Fruit fly (Drosophila melanogaster) whole organism, wandering third instar larva: ENCODE measurements around the gene by.

Experiments used
- Abd-B ChIP-seq: fragments of >200 bp; optimal IDR thresholded peaks from 2 replicates; lab custom pipeline; 2017; ENCODE audit warnings: missing biosample characterization, missing genetic modification characterization
- CG32264 ChIP-seq: fragments of 200-800 bp; sonication (Bioruptor generic); optimal IDR thresholded peaks from 2 replicates; lab custom pipeline; 2016; ENCODE audit warnings: missing biosample characterization, missing genetic modification characterization
- CG9705 ChIP-seq: fragments of 200-800 bp; sonication (Bioruptor generic); optimal IDR thresholded peaks from 2 replicates; lab custom pipeline; 2018; ENCODE audit warnings: missing biosample characterization, mild to moderate bottlenecking, missing genetic modification characterization
- CrebA ChIP-seq: fragments of 200-800 bp; sonication (Bioruptor generic); optimal IDR thresholded peaks from 2 replicates; lab custom pipeline; 2016; ENCODE audit warnings: missing biosample characterization, mild to moderate bottlenecking, missing genetic modification characterization, borderline replicate concordance
- Dfd ChIP-seq: fragments of >200 bp; optimal IDR thresholded peaks from 2 replicates; lab custom pipeline; 2017; ENCODE audit warnings: missing biosample characterization, missing genetic modification characterization
- Dif ChIP-seq: fragments of 200-275, 200-300 bp; sonication (Bioruptor generic); optimal IDR thresholded peaks from 2 replicates; lab custom pipeline; 2018; ENCODE audit warnings: missing biosample characterization, missing genetic modification characterization; ENCODE audit not compliant: partially characterized antibody
- GATAd ChIP-seq: sonication (Bioruptor generic); optimal IDR thresholded peaks from 2 replicates; lab custom pipeline; 2016; ENCODE audit warnings: missing biosample characterization, missing genetic modification characterization
- HLH106 ChIP-seq: fragments of 200-800 bp; optimal IDR thresholded peaks from 3 replicates; lab custom pipeline; 2019; ENCODE audit warnings: missing biosample characterization, mild to moderate bottlenecking, missing genetic modification characterization, moderate library complexity
- Hnf4 ChIP-seq: fragments of 200-800 bp; sonication (Bioruptor generic); optimal IDR thresholded peaks from 2 replicates; lab custom pipeline; 2016; ENCODE audit warnings: missing biosample characterization, mild to moderate bottlenecking, missing genetic modification characterization
- Hr78 ChIP-seq: fragments of >200 bp; optimal IDR thresholded peaks from 2 replicates; lab custom pipeline; 2017; ENCODE audit warnings: missing biosample characterization, missing genetic modification characterization
- Hr83 ChIP-seq: fragments of 200-300 bp; sonication (Bioruptor generic); optimal IDR thresholded peaks from 2 replicates; lab custom pipeline; 2016; ENCODE audit warnings: missing biosample characterization, mild to moderate bottlenecking, missing genetic modification characterization, moderate library complexity; ENCODE audit not compliant: poor library complexity, severe bottlenecking
- Jra ChIP-seq: sonication (Bioruptor generic); optimal IDR thresholded peaks from 2 replicates; lab custom pipeline; 2016; ENCODE audit warnings: missing biosample characterization, missing genetic modification characterization
- Mio ChIP-seq: sonication (Bioruptor generic); optimal IDR thresholded peaks from 2 replicates; lab custom pipeline; 2016; ENCODE audit warnings: missing biosample characterization, missing genetic modification characterization
- Myc ChIP-seq: fragments of >200 bp; optimal IDR thresholded peaks from 2 replicates; lab custom pipeline; 2017
- N ChIP-seq: fragments of >200 bp; optimal IDR thresholded peaks from 2 replicates; lab custom pipeline; 2018; ENCODE audit warnings: missing biosample characterization, missing external identifiers, missing genetic modification characterization
- OdsH ChIP-seq: fragments of 200-800 bp; sonication (Bioruptor generic); optimal IDR thresholded peaks from 2 replicates; lab custom pipeline; 2016; ENCODE audit warnings: missing biosample characterization, mild to moderate bottlenecking, missing genetic modification characterization
- Rel ChIP-seq, 2 experiments: fragments of 200-800 bp; sonication (Bioruptor generic) in 1 of 2; optimal IDR thresholded peaks; 2 replicates in 1 of 2; 3 replicates in 1 of 2; lab custom pipeline; 2016 to 2019; ENCODE audit warnings: mild to moderate bottlenecking in 2 of 2, missing biosample characterization in 2 of 2, missing genetic modification characterization in 2 of 2, moderate library complexity in 1 of 2
- Sp1 ChIP-seq: fragments of 200-800 bp; sonication (Bioruptor generic); optimal IDR thresholded peaks from 3 replicates; lab custom pipeline; 2019; ENCODE audit warnings: missing biosample characterization, mild to moderate bottlenecking, missing genetic modification characterization, moderate library complexity
- Vsx2 ChIP-seq: fragments of 200-300, 225-300 bp; sonication (Bioruptor generic); optimal IDR thresholded peaks from 2 replicates; lab custom pipeline; 2018; ENCODE audit warnings: missing biosample characterization, missing genetic modification characterization; ENCODE audit not compliant: partially characterized antibody
- br ChIP-seq: fragments of 200-800 bp; sonication (Bioruptor generic); optimal IDR thresholded peaks from 2 replicates; lab custom pipeline; 2016; ENCODE audit warnings: missing biosample characterization, missing genetic modification characterization
- brk ChIP-seq: fragments of 200-800 bp; sonication (Bioruptor generic); optimal IDR thresholded peaks from 2 replicates; lab custom pipeline; 2016; ENCODE audit warnings: missing biosample characterization, mild to moderate bottlenecking, missing genetic modification characterization
- dl ChIP-seq, 2 experiments: fragments of 175-275, 200-275 bp in 1 of 2; fragments of 200-275 bp in 1 of 2; sonication (Bioruptor generic); optimal IDR thresholded peaks; lab custom pipeline; 2018; ENCODE audit warnings: mild to moderate bottlenecking in 2 of 2, missing biosample characterization in 2 of 2, missing genetic modification characterization in 2 of 2, moderate library complexity in 2 of 2; ENCODE audit not compliant: partially characterized antibody in 2 of 2, insufficient read depth in 1 of 2
- dmrt93B ChIP-seq: fragments of 200-800 bp; sonication (Bioruptor generic); optimal IDR thresholded peaks from 2 replicates; lab custom pipeline; 2018; ENCODE audit warnings: missing biosample characterization, mild to moderate bottlenecking, missing genetic modification characterization
- dsf ChIP-seq: sonication (Bioruptor generic); optimal IDR thresholded peaks from 2 replicates; lab custom pipeline; 2016; ENCODE audit warnings: missing biosample characterization, missing genetic modification characterization, borderline replicate concordance
- ey ChIP-seq: fragments of 200-800 bp; sonication (Bioruptor generic); optimal IDR thresholded peaks from 2 replicates; lab custom pipeline; 2016; ENCODE audit warnings: missing biosample characterization, missing genetic modification characterization
- foxo ChIP-seq, 2 experiments: fragments of 200-800 bp; sonication (Bioruptor generic); optimal IDR thresholded peaks; 2 replicates in 1 of 2; 3 replicates in 1 of 2; lab custom pipeline; 2016 to 2017; ENCODE audit warnings: missing biosample characterization in 2 of 2, missing genetic modification characterization in 2 of 2
- fru ChIP-seq: fragments of 200-800 bp; sonication (Bioruptor generic); optimal IDR thresholded peaks from 3 replicates; lab custom pipeline; 2016; ENCODE audit warnings: missing biosample characterization, mild to moderate bottlenecking, missing genetic modification characterization
- h ChIP-seq: fragments of 200-800 bp; sonication (Bioruptor generic); optimal IDR thresholded peaks from 3 replicates; lab custom pipeline; 2016; ENCODE audit warnings: missing biosample characterization, mild to moderate bottlenecking, missing genetic modification characterization
- jim ChIP-seq: fragments of 175-275, 200-325 bp; sonication (Bioruptor generic); optimal IDR thresholded peaks from 2 replicates; lab custom pipeline; 2016; ENCODE audit warnings: missing biosample characterization, mild to moderate bottlenecking, missing genetic modification characterization
- lola ChIP-seq: fragments of >200 bp; optimal IDR thresholded peaks from 2 replicates; lab custom pipeline; 2017; ENCODE audit warnings: missing biosample characterization, missing genetic modification characterization
- pan ChIP-seq: fragments of >200 bp; optimal IDR thresholded peaks from 2 replicates; lab custom pipeline; 2017
- psq ChIP-seq: fragments of 200-800 bp; sonication (Bioruptor generic); optimal IDR thresholded peaks from 3 replicates; lab custom pipeline; 2017; ENCODE audit warnings: missing biosample characterization, mild to moderate bottlenecking, missing genetic modification characterization, moderate library complexity
- rgr ChIP-seq: fragments of 200-800 bp; sonication (Bioruptor generic); optimal IDR thresholded peaks from 3 replicates; lab custom pipeline; 2016; ENCODE audit warnings: missing biosample characterization, mild to moderate bottlenecking, missing genetic modification characterization
- sage ChIP-seq: fragments of 200-800 bp; sonication (Bioruptor generic); optimal IDR thresholded peaks from 2 replicates; lab custom pipeline; 2016; ENCODE audit warnings: missing biosample characterization, mild to moderate bottlenecking, missing genetic modification characterization
- sv ChIP-seq: fragments of 200-800 bp; sonication (Bioruptor generic); optimal IDR thresholded peaks from 3 replicates; lab custom pipeline; 2016; ENCODE audit warnings: missing biosample characterization, missing genetic modification characterization
- tai ChIP-seq: sonication (Bioruptor generic); optimal IDR thresholded peaks from 2 replicates; lab custom pipeline; 2016; ENCODE audit warnings: missing biosample characterization, missing genetic modification characterization
- usp ChIP-seq: fragments of >200 bp; optimal IDR thresholded peaks from 2 replicates; lab custom pipeline; 2017; ENCODE audit warnings: missing biosample characterization, missing genetic modification characterization
- woc ChIP-seq: sonication (Bioruptor generic); optimal IDR thresholded peaks from 2 replicates; lab custom pipeline; 2016; ENCODE audit warnings: missing biosample characterization, mild to moderate bottlenecking, missing genetic modification characterization

by gene

DNA sequence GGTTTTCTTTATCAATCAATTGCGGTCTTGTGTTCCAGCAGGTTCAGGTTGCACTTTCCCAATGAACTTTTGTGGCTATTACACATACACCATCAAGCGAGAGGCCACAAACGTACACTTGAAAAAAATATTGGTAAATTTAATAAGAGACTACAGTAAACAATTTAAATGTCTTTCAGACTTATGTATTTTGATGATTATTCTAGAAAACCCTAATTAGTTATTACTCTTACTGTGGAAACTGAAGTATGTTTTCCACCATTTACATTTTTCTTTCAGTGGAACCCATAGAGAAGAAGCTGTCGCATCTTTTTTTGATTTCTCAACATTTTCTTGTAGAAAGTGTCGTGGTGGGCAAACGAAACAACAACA lies 1.3 kb upstream of the by start (continued):
- TF ChIP-seq Dfd (no peak), GATAd (GFP tag; lab: Kevin White, UChicago) (peak; percentile 6), psq (GFP tag; lab: Kevin White, UChicago) (peak; percentile 66), foxo (GFP tag; optimal IDR thresholded peaks at IDR 0.05; lab: Kevin White, UChicago) (peak in 1 of 2 experiments; percentile 84)

DNA sequence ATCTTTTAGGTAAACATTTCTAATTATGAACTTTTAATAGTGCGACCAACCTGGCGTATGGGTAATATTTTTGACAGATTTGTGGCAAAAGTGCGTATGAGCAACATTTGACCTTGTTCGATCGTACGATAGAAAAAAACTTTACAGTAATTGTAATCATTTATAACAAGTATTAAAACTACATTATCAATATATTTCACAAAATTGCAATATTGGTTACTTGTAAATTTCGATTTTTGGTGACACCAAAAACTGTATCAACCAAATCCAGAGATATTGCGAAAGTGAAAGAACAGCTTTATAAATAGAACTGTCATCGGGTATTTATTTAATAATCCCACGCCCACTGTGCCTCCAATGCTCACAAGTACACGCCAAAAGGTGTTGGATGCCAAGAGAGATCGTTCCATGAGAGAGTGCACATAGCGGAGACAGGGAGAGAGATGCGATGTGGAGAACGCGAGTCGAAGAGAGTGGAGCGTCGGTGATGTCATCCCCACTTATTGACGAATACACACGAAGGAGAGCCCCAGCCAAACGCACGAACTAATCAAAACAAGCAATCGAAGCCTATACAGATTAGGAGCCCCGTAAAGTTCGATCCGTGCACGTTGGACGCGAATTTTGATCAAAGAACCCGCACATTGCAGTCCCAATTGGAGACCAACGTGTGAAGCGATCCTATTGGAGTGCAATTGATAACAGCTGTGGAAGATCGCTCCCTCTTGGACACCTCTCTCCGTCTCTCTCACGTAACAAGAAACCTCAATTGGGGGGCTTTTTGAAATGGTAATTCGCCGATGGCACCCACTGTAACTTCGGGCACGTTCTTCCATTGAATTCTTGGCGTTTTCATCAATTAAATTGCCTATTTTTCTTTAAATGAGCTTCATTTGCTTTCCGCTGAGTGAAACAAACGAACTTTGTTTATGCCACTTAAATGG lies 642 bp upstream of the by start:
- TF ChIP-seq CrebA (GFP tag; lab: Kevin White, UChicago) (peak; percentile 74), Hnf4 (GFP tag; lab: Kevin White, UChicago) (peak; percentile 85), jim (no peak), usp (GFP tag; lab: Kevin White, UChicago) (peak; percentile 18), OdsH (GFP tag; lab: Kevin White, UChicago) (peak; percentile 97), Mio (GFP tag; lab: Kevin White, UChicago) (peak; percentile 64), rgr (GFP tag; lab: Kevin White, UChicago) (peak; percentile 95), N (GFP tag; lab: Kevin White, UChicago) (no peak), Jra (GFP tag; lab: Kevin White, UChicago) (peak; percentile 96), dmrt93B (GFP tag; lab: Kevin White, UChicago) (peak; percentile 97), CG32264 (GFP tag; lab: Kevin White, UChicago) (peak; percentile 82), h (GFP tag; lab: Kevin White, UChicago) (peak; percentile 95), HLH106 (tag; lab: Kevin White, UChicago) (peak; percentile 96), sv (GFP tag; lab: Kevin White, UChicago) (peak; percentile 79), CG9705 (GFP tag; lab: Kevin White, UChicago) (peak; percentile 94), dl (GFP tag; optimal IDR thresholded peaks at IDR 0.05; lab: Kevin White, UChicago; ENCODE audit: insufficient read depth in 1 of 2, partially characterized antibody in 2 of 2) (peak; percentile 89 to 97), sage (peak; percentile 47), ey (GFP tag; lab: Kevin White, UChicago) (peak; percentile 96), Dfd (no peak), Hr78 (no peak), GATAd (GFP tag; lab: Kevin White, UChicago) (peak; percentile 54), dsf (GFP tag; lab: Kevin White, UChicago) (peak; percentile 74), Sp1 (GFP tag; lab: Kevin White, UChicago) (peak; percentile 98), lola (no peak), foxo (GFP tag; optimal IDR thresholded peaks at IDR 0.05; lab: Kevin White, UChicago) (peak; percentile 76 to 98), Dif (GFP tag; lab: Kevin White, UChicago) (peak; percentile 98), psq (GFP tag; lab: Kevin White, UChicago) (peak; percentile 95), Rel (GFP tag; optimal IDR thresholded peaks at IDR 0.05; lab: Kevin White, UChicago) (peak; percentile 69), Rel (tag; optimal IDR thresholded peaks at IDR 0.05; lab: Kevin White, UChicago) (peak; percentile 74), Vsx2 (GFP tag; lab: Kevin White, UChicago) (peak; percentile 87), tai (peak; percentile 92), br (GFP tag; lab: Kevin White, UChicago) (peak; percentile 97), brk (GFP tag; lab: Kevin White, UChicago) (peak; percentile 74), pan (lab: Kevin White, UChicago) (no peak), Myc (lab: Kevin White, UChicago) (no peak), Hr83 (GFP tag; lab: Kevin White, UChicago) (peak; percentile 65), fru (peak; percentile 98), woc (GFP tag; lab: Kevin White, UChicago) (peak; percentile 97), Abd-B (no peak)
